Worm (Caenorhabditis elegans): ENCODE measurements around the gene F58H1.6.

ce11 chrV:11946818-11947217 is 4.4 kb downstream of the F58H1.6 start:
- no peak for TF ChIP-seq tbx-8 (GFP tag; optimal IDR thresholded peaks at IDR 0.05)
- TF ChIP-seq elt-3 (tag; optimal IDR thresholded peaks at IDR 0.05): no peak
- no peak for TF ChIP-seq pha-4 (tag; optimal IDR thresholded peaks at IDR 0.05)
- no peak for TF ChIP-seq nhr-28 (tag; optimal IDR thresholded peaks at IDR 0.05)
- TF ChIP-seq snpc-4 (tag; optimal IDR thresholded peaks at IDR 0.05): no peak
